Worm (Caenorhabditis elegans) whole organism, L3 larva: Measurements from ENCODE around the gene T28A8.5.

Source experiments
- R02D3.7 ChIP-seq: fragments of 150-350 bp; optimal IDR thresholded peaks from 2 replicates; lab custom pipeline; 2014; ENCODE audit warnings: missing biosample characterization, missing genetic modification characterization
- ZK546.5 ChIP-seq: sonication (generic microtip); optimal IDR thresholded peaks from 2 replicates; lab custom pipeline; 2017; ENCODE audit warnings: missing biosample characterization, missing genetic modification characterization
- aly-2 ChIP-seq: fragments of 150-350 bp; optimal IDR thresholded peaks from 2 replicates; lab custom pipeline; 2014; ENCODE audit warnings: missing biosample characterization, missing genetic modification characterization
- ama-1 ChIP-seq: fragments of 150-350 bp; optimal IDR thresholded peaks from 2 replicates; lab custom pipeline; 2018
- ceh-28 ChIP-seq: fragments of 150-350 bp; optimal IDR thresholded peaks from 2 replicates; lab custom pipeline; 2014; ENCODE audit warnings: missing biosample characterization, missing genetic modification reagents, missing genetic modification characterization
- ceh-82 ChIP-seq: fragments of 150-350 bp; optimal IDR thresholded peaks from 2 replicates; lab custom pipeline; 2014; ENCODE audit warnings: missing biosample characterization, missing genetic modification characterization
- ceh-9 ChIP-seq: sonication (generic microtip); optimal IDR thresholded peaks from 2 replicates; lab custom pipeline; 2018; ENCODE audit warnings: missing biosample characterization, missing genetic modification characterization
- daf-12 ChIP-seq: fragments of 150-350 bp; optimal IDR thresholded peaks from 2 replicates; lab custom pipeline; 2014; ENCODE audit warnings: missing biosample characterization, missing genetic modification reagents, missing genetic modification characterization
- egl-27 ChIP-seq: sonication (generic microtip); optimal IDR thresholded peaks from 4 replicates; lab custom pipeline; 2017; ENCODE audit warnings: missing biosample characterization, missing genetic modification reagents, missing genetic modification characterization
- elt-1 ChIP-seq: fragments of 150-350 bp; optimal IDR thresholded peaks from 2 replicates; lab custom pipeline; 2014; ENCODE audit warnings: missing biosample characterization, missing genetic modification characterization
- elt-2 ChIP-seq: sonication (generic microtip); optimal IDR thresholded peaks from 2 replicates; lab custom pipeline; 2016; ENCODE audit warnings: missing genetic modification reagents, mild to moderate bottlenecking, missing genetic modification characterization, missing compliant biosample characterization
- elt-3 ChIP-seq, 3 experiments: fragments of 150-350 bp in 1 of 3; sonication (generic microtip) in 2 of 3; optimal IDR thresholded peaks; 2 replicates in 2 of 3; 4 replicates in 1 of 3; lab custom pipeline; 2014 to 2017; ENCODE audit warnings: missing biosample characterization in 3 of 3, missing genetic modification characterization in 3 of 3
- eor-1 ChIP-seq, 2 experiments: fragments of 150-350 bp; optimal IDR thresholded peaks; 2 replicates each; lab custom pipeline; 2014 to 2018; ENCODE audit warnings: missing biosample characterization in 2 of 2, missing genetic modification characterization in 2 of 2
- fkh-10 ChIP-seq: sonication (generic microtip); optimal IDR thresholded peaks from 2 replicates; lab custom pipeline; 2017; ENCODE audit warnings: missing biosample characterization, missing genetic modification reagents, missing genetic modification characterization
- fkh-2 ChIP-seq: fragments of 150-350 bp; optimal IDR thresholded peaks from 2 replicates; lab custom pipeline; 2014; ENCODE audit warnings: missing biosample characterization, missing genetic modification reagents, missing genetic modification characterization
- fos-1 ChIP-seq: fragments of 150-350 bp; optimal IDR thresholded peaks from 2 replicates; lab custom pipeline; 2014; ENCODE audit warnings: missing biosample characterization, missing genetic modification characterization
- hmg-11 ChIP-seq: sonication (generic microtip); optimal IDR thresholded peaks from 2 replicates; lab custom pipeline; 2016; ENCODE audit warnings: missing genetic modification characterization, missing compliant biosample characterization
- jun-1 ChIP-seq: fragments of 150-350 bp; optimal IDR thresholded peaks from 2 replicates; lab custom pipeline; 2014; ENCODE audit warnings: missing biosample characterization, missing genetic modification reagents, missing genetic modification characterization
- lin-15B ChIP-seq: fragments of 150-350 bp; optimal IDR thresholded peaks from 2 replicates; lab custom pipeline; 2014; ENCODE audit warnings: missing biosample characterization, missing genetic modification characterization
- lin-39 ChIP-seq: fragments of 150-350 bp; optimal IDR thresholded peaks from 2 replicates; lab custom pipeline; 2018; ENCODE audit warnings: missing biosample characterization, missing genetic modification reagents, missing genetic modification characterization
- lsy-12 ChIP-seq: sonication (generic microtip); optimal IDR thresholded peaks from 2 replicates; lab custom pipeline; 2016; ENCODE audit warnings: mild to moderate bottlenecking, missing genetic modification characterization, missing compliant biosample characterization
- mdl-1 ChIP-seq: fragments of 150-350 bp; optimal IDR thresholded peaks from 2 replicates; lab custom pipeline; 2014; ENCODE audit warnings: missing biosample characterization, missing genetic modification characterization
- mml-1 ChIP-seq: fragments of 150-350 bp; sonication (generic microtip); optimal IDR thresholded peaks from 3 replicates; lab custom pipeline; 2014; ENCODE audit warnings: missing biosample characterization, missing genetic modification characterization
- nfya-1 ChIP-seq: sonication (generic microtip); optimal IDR thresholded peaks from 2 replicates; lab custom pipeline; 2017; ENCODE audit warnings: missing genetic modification characterization, mild to moderate bottlenecking, missing compliant biosample characterization, antibody characterized with exemption, moderate library complexity; ENCODE audit not compliant: insufficient read depth
- nhr-11 ChIP-seq: fragments of 150-350 bp; optimal IDR thresholded peaks from 2 replicates; lab custom pipeline; 2014; ENCODE audit warnings: missing biosample characterization, missing genetic modification characterization
- nhr-12 ChIP-seq: fragments of 150-350 bp; optimal IDR thresholded peaks from 2 replicates; lab custom pipeline; 2014; ENCODE audit warnings: missing biosample characterization, missing genetic modification characterization
- nhr-23 ChIP-seq: fragments of 150-350 bp; optimal IDR thresholded peaks from 2 replicates; lab custom pipeline; 2014; ENCODE audit warnings: missing biosample characterization, missing genetic modification reagents, missing genetic modification characterization
- nhr-25 ChIP-seq: sonication (generic microtip); optimal IDR thresholded peaks from 2 replicates; lab custom pipeline; 2017; ENCODE audit warnings: missing biosample characterization, missing genetic modification characterization
- nhr-28 ChIP-seq: fragments of 150-350 bp; optimal IDR thresholded peaks from 2 replicates; lab custom pipeline; 2014; ENCODE audit warnings: missing biosample characterization, missing genetic modification characterization
- nhr-43 ChIP-seq: sonication (generic microtip); optimal IDR thresholded peaks from 2 replicates; lab custom pipeline; 2016; ENCODE audit warnings: mild to moderate bottlenecking, missing genetic modification characterization, missing compliant biosample characterization; ENCODE audit not compliant: poor library complexity, severe bottlenecking
- nhr-67 ChIP-seq: fragments of 150-350 bp; optimal IDR thresholded peaks from 2 replicates; lab custom pipeline; 2014; ENCODE audit warnings: missing biosample characterization, missing genetic modification characterization
- nhr-76 ChIP-seq: fragments of 150-350 bp; sonication (generic microtip); optimal IDR thresholded peaks from 5 replicates; lab custom pipeline; 2014; ENCODE audit warnings: missing biosample characterization, missing genetic modification characterization
- nhr-77 ChIP-seq: fragments of 150-350 bp; optimal IDR thresholded peaks from 2 replicates; lab custom pipeline; 2014; ENCODE audit warnings: missing biosample characterization, missing genetic modification characterization
- pha-4 ChIP-seq: fragments of 150-350 bp; optimal IDR thresholded peaks from 2 replicates; lab custom pipeline; 2014; ENCODE audit warnings: missing biosample characterization, missing genetic modification reagents, missing genetic modification characterization
- pqm-1 ChIP-seq: fragments of 150-350 bp; optimal IDR thresholded peaks from 2 replicates; lab custom pipeline; 2017; ENCODE audit warnings: missing biosample characterization, missing genetic modification characterization, inconsistent platforms
- sea-2 ChIP-seq: fragments of 150-350 bp; sonication (generic microtip); optimal IDR thresholded peaks from 4 replicates; lab custom pipeline; 2014; ENCODE audit warnings: missing biosample characterization, missing genetic modification reagents, missing genetic modification characterization
- skn-1 ChIP-seq: fragments of 150-350 bp; optimal IDR thresholded peaks from 2 replicates; lab custom pipeline; 2014; ENCODE audit warnings: missing biosample characterization, missing genetic modification characterization
- snpc-4 ChIP-seq: fragments of 150-350 bp; optimal IDR thresholded peaks from 2 replicates; lab custom pipeline; 2014; ENCODE audit warnings: missing biosample characterization, missing genetic modification characterization
- tbx-2 ChIP-seq: sonication (generic microtip); optimal IDR thresholded peaks from 2 replicates; lab custom pipeline; 2016; ENCODE audit warnings: mild to moderate bottlenecking, missing genetic modification characterization, missing compliant biosample characterization
- unc-62 ChIP-seq: fragments of 150-350 bp; sonication (generic microtip); optimal IDR thresholded peaks from 4 replicates; lab custom pipeline; 2014; ENCODE audit warnings: missing biosample characterization, missing genetic modification reagents, missing genetic modification characterization
- zag-1 ChIP-seq: fragments of 150-350 bp; optimal IDR thresholded peaks from 2 replicates; lab custom pipeline; 2014; ENCODE audit warnings: missing biosample characterization, missing genetic modification characterization
- ztf-4 ChIP-seq: fragments of 150-350 bp; optimal IDR thresholded peaks from 2 replicates; lab custom pipeline; 2014; ENCODE audit warnings: missing biosample characterization, missing genetic modification characterization

The T28A8.5 gene

DNA sequence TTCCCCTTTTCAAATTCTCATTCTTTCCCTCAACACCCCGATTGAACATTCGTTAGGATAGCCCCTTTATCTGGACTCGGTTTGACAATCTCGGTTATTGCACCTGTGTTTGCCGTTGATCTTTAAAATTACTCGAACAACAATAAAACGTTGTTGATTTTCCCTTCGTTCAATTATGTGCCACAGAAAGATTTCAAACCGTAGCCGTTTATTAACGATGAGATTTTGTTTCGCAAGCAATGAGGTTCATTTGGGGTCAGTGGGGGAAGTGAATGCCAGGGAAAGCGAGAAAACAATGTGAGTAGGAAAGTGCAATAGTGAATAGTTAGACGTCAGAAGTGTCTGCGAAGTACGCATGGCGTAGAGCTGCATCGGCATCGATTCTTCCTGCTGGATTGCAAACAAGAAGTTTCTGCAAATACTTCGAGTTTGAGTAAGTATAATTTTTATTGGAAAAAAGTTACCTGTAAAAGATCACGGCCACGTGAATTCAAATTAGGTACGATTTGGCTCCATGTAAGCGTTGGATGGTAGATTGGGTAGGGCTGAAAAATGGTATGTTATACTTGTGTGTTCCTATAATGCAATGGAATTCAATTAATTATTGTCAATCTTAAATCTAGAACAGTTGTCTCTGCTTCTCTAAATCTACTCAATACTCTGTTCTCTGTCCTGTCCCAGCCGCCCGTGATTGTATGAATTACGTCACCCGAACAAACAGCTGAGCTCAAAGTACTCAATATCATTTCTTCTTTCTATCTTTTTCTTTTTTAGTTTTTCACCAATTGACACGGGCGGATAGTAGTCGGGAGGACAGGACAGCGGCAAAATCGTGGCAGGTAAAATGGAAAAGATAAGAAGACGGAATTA lies 36.7 kb upstream of the T28A8.5 start, which contains the start of gene kel-3:
Gene kel-3, plus strand, starts transcription at position 328 of the 870 bp plus-strand sequence.
- peak; percentile 85 for TF ChIP-seq jun-1 (tag; lab: Kevin White, UChicago)
- TF ChIP-seq skn-1 (tag; lab: Kevin White, UChicago) = no peak
- peak; percentile 63 for TF ChIP-seq nhr-77 (tag; lab: Kevin White, UChicago)
- peak; percentile 33 for TF ChIP-seq ceh-82 (tag; lab: Kevin White, UChicago)
- TF ChIP-seq lin-15B (tag; lab: Kevin White, UChicago) = peak; percentile 34
- TF ChIP-seq lin-39 (tag; lab: Kevin White, UChicago) = peak; percentile 47
- peak; percentile 50 for TF ChIP-seq ZK546.5 (tag; lab: Kevin White, UChicago)
- no peak for TF ChIP-seq nhr-67
- no peak for TF ChIP-seq egl-27 (tag; lab: Kevin White, UChicago)
- peak; percentile 53 for TF ChIP-seq tbx-2
- TF ChIP-seq unc-62 (GFP tag; lab: Kevin White, UChicago) = peak; percentile 61
- peak; percentile 54 for TF ChIP-seq nhr-11 (tag; lab: Kevin White, UChicago)
- TF ChIP-seq elt-1 (tag; lab: Kevin White, UChicago) = no peak
- TF ChIP-seq nhr-12 (tag; lab: Kevin White, UChicago) = no peak
- peak; percentile 55 for TF ChIP-seq nhr-76 (tag; lab: Kevin White, UChicago)
- TF ChIP-seq daf-12 (tag; lab: Kevin White, UChicago) = no peak
- TF ChIP-seq R02D3.7 (tag; lab: Kevin White, UChicago) = peak; percentile 26
- TF ChIP-seq nhr-43 (tag; lab: Kevin White, UChicago) = peak; percentile 80
- TF ChIP-seq fos-1 (tag; lab: Kevin White, UChicago) = peak; percentile 37
- TF ChIP-seq ama-1 (lab: Kevin White, UChicago) = peak; percentile 99
- peak in 2 of 3 experiments; percentile 52 to 73 for TF ChIP-seq elt-3 (tag; optimal IDR thresholded peaks at IDR 0.05; lab: Kevin White, UChicago)
- TF ChIP-seq snpc-4 = peak; percentile 7
- no peak for TF ChIP-seq nhr-28 (tag; lab: Kevin White, UChicago)
- TF ChIP-seq nfya-1 (tag; lab: Kevin White, UChicago) = peak; percentile 70
- peak; percentile 77 for TF ChIP-seq nhr-23 (tag; lab: Kevin White, UChicago)
- TF ChIP-seq pha-4 = peak; percentile 85
- TF ChIP-seq pqm-1 (tag; lab: Kevin White, UChicago) = peak; percentile 96
- peak; percentile 96 for TF ChIP-seq elt-2
- TF ChIP-seq ceh-28 (tag; lab: Kevin White, UChicago) = peak; percentile 89
- TF ChIP-seq nhr-25 = peak; percentile 37
- TF ChIP-seq zag-1 (tag; lab: Kevin White, UChicago) = no peak
- no peak for TF ChIP-seq mml-1
- peak; percentile 75 for TF ChIP-seq lsy-12
- no peak for TF ChIP-seq mdl-1 (tag; lab: Kevin White, UChicago)
- peak; percentile 85 for TF ChIP-seq aly-2
- TF ChIP-seq fkh-10 = no peak
- peak; percentile 32 for TF ChIP-seq hmg-11 (tag; lab: Kevin White, UChicago)
- TF ChIP-seq ceh-9 (tag; lab: Kevin White, UChicago) = no peak
- no peak for TF ChIP-seq eor-1 (tag; optimal IDR thresholded peaks at IDR 0.05; lab: Kevin White, UChicago)

DNA sequence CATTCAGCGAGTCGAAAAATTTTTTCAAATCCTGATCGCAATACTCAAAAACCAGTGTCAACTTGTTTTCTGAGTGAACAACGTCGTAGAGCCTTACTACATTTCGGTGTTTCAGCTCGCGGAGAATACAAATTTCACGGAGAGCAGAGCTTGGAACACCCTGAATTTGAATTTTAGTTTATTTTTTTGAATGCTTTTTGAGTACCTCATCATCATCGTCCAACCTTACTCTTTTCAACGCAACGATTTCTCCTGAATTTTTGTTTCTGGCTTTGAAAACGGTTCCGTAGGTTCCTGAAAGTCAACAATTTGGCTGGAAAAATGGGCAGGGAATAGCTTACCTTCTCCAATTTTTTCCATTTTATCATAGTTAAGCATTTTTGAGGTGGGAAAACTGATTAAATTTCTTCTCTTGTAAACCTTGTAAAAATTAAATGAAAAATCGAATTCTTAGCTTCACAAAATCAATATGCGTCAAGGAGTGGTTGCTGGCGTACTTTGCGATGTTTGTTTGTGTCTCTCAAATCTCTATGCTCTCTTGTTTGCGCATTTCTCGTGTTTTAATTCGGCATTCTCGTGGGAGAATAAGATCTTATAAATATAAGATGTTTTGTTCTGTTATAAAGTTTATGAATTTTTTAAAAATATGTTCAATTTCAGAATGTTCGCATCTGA lies 35.4 kb upstream of the T28A8.5 start, which contains the start of gene cdk-5:
Gene cdk-5, minus strand, starts transcription at position 425 of the 675 bp plus-strand sequence.
- TF ChIP-seq nhr-25 (peak; percentile 91), skn-1 (tag; lab: Kevin White, UChicago) (peak; percentile 89), elt-1 (tag; lab: Kevin White, UChicago) (peak; percentile 60), egl-27 (tag; lab: Kevin White, UChicago) (no peak), sea-2 (GFP tag; lab: Kevin White, UChicago) (no peak), eor-1 (tag; optimal IDR thresholded peaks at IDR 0.05; lab: Kevin White, UChicago) (peak in 1 of 2 experiments; percentile 58), nhr-23 (tag; lab: Kevin White, UChicago) (peak; percentile 95), hmg-11 (tag; lab: Kevin White, UChicago) (peak; percentile 49), ceh-28 (tag; lab: Kevin White, UChicago) (peak; percentile 95), lsy-12 (peak; percentile 76), snpc-4 (peak; percentile 82), nhr-67 (no peak), R02D3.7 (tag; lab: Kevin White, UChicago) (peak; percentile 34), nhr-43 (tag; lab: Kevin White, UChicago) (peak; percentile 90), tbx-2 (peak; percentile 71), fkh-10 (peak; percentile 51), aly-2 (no peak), pqm-1 (tag; lab: Kevin White, UChicago) (peak; percentile 61), nfya-1 (tag; lab: Kevin White, UChicago) (peak; percentile 95), ceh-82 (tag; lab: Kevin White, UChicago) (peak; percentile 48), nhr-76 (tag; lab: Kevin White, UChicago) (no peak), nhr-77 (tag; lab: Kevin White, UChicago) (peak; percentile 28), lin-15B (tag; lab: Kevin White, UChicago) (peak; percentile 86), ZK546.5 (tag; lab: Kevin White, UChicago) (peak; percentile 64), ztf-4 (tag; lab: Kevin White, UChicago) (peak; percentile 49), pha-4 (peak; percentile 97), jun-1 (tag; lab: Kevin White, UChicago) (peak; percentile 84), ama-1 (lab: Kevin White, UChicago) (peak; percentile 74), unc-62 (GFP tag; lab: Kevin White, UChicago) (no peak), fos-1 (tag; lab: Kevin White, UChicago) (no peak), lin-39 (tag; lab: Kevin White, UChicago) (peak; percentile 56), elt-2 (peak; percentile 50), fkh-2 (tag; lab: Kevin White, UChicago) (no peak)
- TF ChIP-seq, all 47 proteins: peak for 25
